Worm (Caenorhabditis elegans) whole organism, L2 larva: Measurements from ENCODE around the gene R07B7.10.

ENCODE experiments used
- C34F6.9 ChIP-seq: fragments of 150-350 bp; optimal IDR thresholded peaks from 2 replicates; lab custom pipeline; 2014; ENCODE audit warnings: missing biosample characterization, missing genetic modification characterization
- F13H6.1 ChIP-seq: sonication (generic microtip); optimal IDR thresholded peaks from 2 replicates; lab custom pipeline; 2016; ENCODE audit warnings: missing genetic modification characterization, missing compliant biosample characterization
- R02D3.7 ChIP-seq: fragments of 150-350 bp; optimal IDR thresholded peaks from 2 replicates; lab custom pipeline; 2014; ENCODE audit warnings: missing biosample characterization, missing genetic modification characterization
- Y55F3AM.14 ChIP-seq: fragments of 200-800 bp; sonication (Bioruptor generic); optimal IDR thresholded peaks from 2 replicates; lab custom pipeline; 2018; ENCODE audit warnings: mild to moderate bottlenecking, missing genetic modification characterization, missing compliant biosample characterization
- ZK546.5 ChIP-seq: sonication (generic microtip); optimal IDR thresholded peaks from 2 replicates; lab custom pipeline; 2017; ENCODE audit warnings: missing biosample characterization, missing genetic modification characterization
- alr-1 ChIP-seq: fragments of 150-350 bp; optimal IDR thresholded peaks from 2 replicates; lab custom pipeline; 2014; ENCODE audit warnings: missing biosample characterization, missing genetic modification characterization
- aly-2 ChIP-seq: fragments of 150-350 bp; optimal IDR thresholded peaks from 2 replicates; lab custom pipeline; 2014; ENCODE audit warnings: missing biosample characterization, missing genetic modification characterization
- ama-1 ChIP-seq: fragments of 150-350 bp; optimal IDR thresholded peaks from 2 replicates; lab custom pipeline; 2018; ENCODE audit warnings: inconsistent platforms
- ceh-82 ChIP-seq: fragments of 150-350 bp; optimal IDR thresholded peaks from 2 replicates; lab custom pipeline; 2014; ENCODE audit warnings: missing biosample characterization, missing genetic modification characterization
- crh-2 ChIP-seq: sonication (generic microtip); optimal IDR thresholded peaks from 2 replicates; lab custom pipeline; 2017; ENCODE audit warnings: missing biosample characterization, missing genetic modification characterization
- dmd-4 ChIP-seq: sonication (generic microtip); optimal IDR thresholded peaks from 2 replicates; lab custom pipeline; 2017; ENCODE audit warnings: missing biosample characterization, missing genetic modification characterization
- egl-27 ChIP-seq: sonication (generic microtip); optimal IDR thresholded peaks from 3 replicates; lab custom pipeline; 2017; ENCODE audit warnings: missing biosample characterization, missing genetic modification reagents, missing genetic modification characterization
- elt-1 ChIP-seq: fragments of 150-350 bp; optimal IDR thresholded peaks from 2 replicates; lab custom pipeline; 2014; ENCODE audit warnings: missing biosample characterization, missing genetic modification characterization
- fos-1 ChIP-seq: fragments of 150-350 bp; optimal IDR thresholded peaks from 2 replicates; lab custom pipeline; 2014; ENCODE audit warnings: missing biosample characterization, missing genetic modification characterization
- gmeb-1 ChIP-seq: fragments of 150-350 bp; optimal IDR thresholded peaks from 2 replicates; lab custom pipeline; 2014; ENCODE audit warnings: missing biosample characterization, missing genetic modification characterization
- lin-11 ChIP-seq: fragments of 150-350 bp; sonication (generic microtip); optimal IDR thresholded peaks from 2 replicates; lab custom pipeline; 2014; ENCODE audit warnings: missing biosample characterization, missing genetic modification characterization, inconsistent platforms, mixed read lengths
- lin-13 ChIP-seq: fragments of 150-350 bp; optimal IDR thresholded peaks from 2 replicates; lab custom pipeline; 2014; ENCODE audit warnings: missing biosample characterization, missing genetic modification reagents, missing genetic modification characterization
- lin-39 ChIP-seq: fragments of 150-350 bp; optimal IDR thresholded peaks from 2 replicates; lab custom pipeline; 2014; ENCODE audit warnings: missing biosample characterization, missing genetic modification reagents, missing genetic modification characterization
- lsy-2 ChIP-seq, 2 experiments: fragments of 150-350 bp in 1 of 2; sonication (generic microtip) in 1 of 2; optimal IDR thresholded peaks; 2 replicates each; lab custom pipeline; 2014 to 2017; ENCODE audit warnings: missing biosample characterization in 2 of 2, missing genetic modification characterization in 2 of 2
- mab-5 ChIP-seq: fragments of 150-350 bp; optimal IDR thresholded peaks from 2 replicates; lab custom pipeline; 2014; ENCODE audit warnings: missing biosample characterization, missing genetic modification characterization
- mbf-1 ChIP-seq: sonication (generic microtip); optimal IDR thresholded peaks from 2 replicates; lab custom pipeline; 2017; ENCODE audit warnings: missing biosample characterization, missing genetic modification characterization
- nhr-10 ChIP-seq: sonication (generic microtip); optimal IDR thresholded peaks from 2 replicates; lab custom pipeline; 2017; ENCODE audit warnings: missing biosample characterization, missing genetic modification characterization
- nhr-11 ChIP-seq: fragments of 150-350 bp; optimal IDR thresholded peaks from 2 replicates; lab custom pipeline; 2014; ENCODE audit warnings: missing biosample characterization, missing genetic modification characterization
- nhr-12 ChIP-seq: fragments of 150-350 bp; optimal IDR thresholded peaks from 2 replicates; lab custom pipeline; 2014; ENCODE audit warnings: missing biosample characterization, missing genetic modification characterization
- nhr-129 ChIP-seq: fragments of 150-350 bp; optimal IDR thresholded peaks from 2 replicates; lab custom pipeline; 2014; ENCODE audit warnings: missing biosample characterization, missing genetic modification characterization
- nhr-21 ChIP-seq: fragments of 150-350 bp; optimal IDR thresholded peaks from 2 replicates; lab custom pipeline; 2014; ENCODE audit warnings: missing biosample characterization, missing genetic modification characterization
- nhr-23 ChIP-seq: fragments of 150-350 bp; optimal IDR thresholded peaks from 2 replicates; lab custom pipeline; 2014; ENCODE audit warnings: missing biosample characterization, missing genetic modification reagents, missing genetic modification characterization
- nhr-237 ChIP-seq: fragments of 150-350 bp; optimal IDR thresholded peaks from 2 replicates; lab custom pipeline; 2014; ENCODE audit warnings: missing biosample characterization, missing genetic modification characterization
- nhr-25 ChIP-seq: fragments of 150-350 bp; sonication (generic microtip); optimal IDR thresholded peaks from 3 replicates; lab custom pipeline; 2014; ENCODE audit warnings: missing biosample characterization, missing genetic modification characterization
- nhr-6 ChIP-seq: fragments of 150-350 bp; optimal IDR thresholded peaks from 2 replicates; lab custom pipeline; 2014; ENCODE audit warnings: missing biosample characterization, missing genetic modification characterization
- nhr-77 ChIP-seq: fragments of 150-350 bp; optimal IDR thresholded peaks from 2 replicates; lab custom pipeline; 2014; ENCODE audit warnings: missing biosample characterization, missing genetic modification characterization
- peb-1 ChIP-seq: fragments of 150-350 bp; optimal IDR thresholded peaks from 2 replicates; lab custom pipeline; 2014; ENCODE audit warnings: missing biosample characterization, missing genetic modification characterization
- skn-1 ChIP-seq: sonication (generic microtip); optimal IDR thresholded peaks from 2 replicates; lab custom pipeline; 2017; ENCODE audit warnings: missing biosample characterization, missing genetic modification characterization
- sma-3 ChIP-seq: sonication (generic microtip); optimal IDR thresholded peaks from 2 replicates; lab custom pipeline; 2016; ENCODE audit warnings: missing genetic modification reagents, missing genetic modification characterization, missing compliant biosample characterization
- sma-9 ChIP-seq, 2 experiments: fragments of 150-350 bp in 1 of 2; sonication (generic microtip) in 1 of 2; optimal IDR thresholded peaks; 2 replicates each; lab custom pipeline; 2014 to 2016; ENCODE audit warnings: missing genetic modification characterization in 2 of 2, mild to moderate bottlenecking in 1 of 2, missing biosample characterization in 1 of 2, missing compliant biosample characterization in 1 of 2, missing genetic modification reagents in 1 of 2, moderate library complexity in 1 of 2
- snpc-4 ChIP-seq: fragments of 150-350 bp; optimal IDR thresholded peaks from 2 replicates; lab custom pipeline; 2014; ENCODE audit warnings: missing biosample characterization, missing genetic modification characterization
- unc-39 ChIP-seq: fragments of 150-350 bp; optimal IDR thresholded peaks from 2 replicates; lab custom pipeline; 2014; ENCODE audit warnings: missing biosample characterization, missing genetic modification characterization
- unc-55 ChIP-seq: fragments of 150-350 bp; sonication (generic microtip); optimal IDR thresholded peaks from 3 replicates; lab custom pipeline; 2014; ENCODE audit warnings: missing biosample characterization, missing genetic modification reagents, missing genetic modification characterization
- unc-62 ChIP-seq: fragments of 150-350 bp; optimal IDR thresholded peaks from 2 replicates; lab custom pipeline; 2014; ENCODE audit warnings: missing biosample characterization, missing genetic modification reagents, missing genetic modification characterization
- zag-1 ChIP-seq: fragments of 150-350 bp; optimal IDR thresholded peaks from 2 replicates; lab custom pipeline; 2014; ENCODE audit warnings: missing biosample characterization, missing genetic modification characterization
- ztf-1 ChIP-seq: fragments of 200-800 bp; sonication (Bioruptor generic); conservative IDR thresholded peaks from 2 replicates; pipeline ENCODE4 v1.3.6; 2022; ENCODE audit warnings: missing genetic modification characterization, missing compliant biosample characterization
- ztf-11 ChIP-seq: sonication (generic microtip); optimal IDR thresholded peaks from 2 replicates; lab custom pipeline; 2017; ENCODE audit warnings: missing biosample characterization, missing genetic modification characterization
- ztf-4 ChIP-seq: fragments of 150-350 bp; optimal IDR thresholded peaks from 2 replicates; lab custom pipeline; 2014; ENCODE audit warnings: missing biosample characterization, missing genetic modification characterization

R07B7.10 gene

DNA sequence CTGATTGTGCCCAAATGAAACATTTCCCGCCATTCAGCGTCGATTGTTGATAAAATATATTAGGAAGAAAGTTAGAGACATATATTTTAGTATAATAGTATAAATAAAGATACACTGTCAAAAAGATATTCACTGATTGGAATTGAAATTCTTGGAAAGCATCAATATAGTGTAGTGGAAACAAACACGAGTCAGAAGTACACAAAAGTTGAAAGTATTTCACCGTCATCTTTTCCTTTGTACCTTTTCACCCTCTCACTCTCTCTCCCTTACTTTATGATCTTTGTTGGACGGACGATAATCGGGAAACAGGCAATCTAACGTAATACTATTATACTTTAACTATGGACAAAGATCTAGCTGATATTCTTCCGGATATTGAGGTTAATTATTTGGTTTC is 11.0 kb downstream of the R07B7.10 start, which contains the start of gene nhr-208:
TSS of gene nhr-208 (plus strand) at position 288 of the 400 bp plus-strand sequence.
- TF ChIP-seq nhr-12 (tag; lab: Kevin White, UChicago) (no peak), sma-9 (GFP tag; optimal IDR thresholded peaks at IDR 0.05; lab: Kevin White, UChicago) (peak; percentile 11), sma-9 (tag; optimal IDR thresholded peaks at IDR 0.05; lab: Kevin White, UChicago) (no peak), fos-1 (tag; lab: Kevin White, UChicago) (peak; percentile 11)
- TF ChIP-seq, all 48 proteins: peak for 2

DNA sequence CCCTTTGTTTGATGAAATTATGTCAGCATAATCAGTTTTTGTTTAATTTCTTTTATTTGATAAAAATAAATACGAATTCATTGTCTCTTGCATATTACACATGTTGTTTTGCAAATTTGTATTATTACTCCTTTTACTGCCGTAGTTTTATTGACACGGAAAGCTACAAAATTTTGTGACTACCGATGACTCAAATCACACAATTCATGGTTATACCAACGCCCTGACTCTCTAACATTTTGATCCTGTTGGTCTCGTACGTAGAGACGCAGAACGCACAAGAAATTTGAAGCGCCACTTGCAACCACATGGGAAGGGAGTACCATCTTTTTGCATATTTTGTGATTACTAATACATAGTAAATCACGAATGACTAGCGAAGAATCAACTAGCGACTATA is 12.8 kb downstream of the R07B7.10 start, which contains the start of gene nhr-207:
TSS of gene nhr-207 (plus strand) at position 282 of the 400 bp plus-strand sequence.
- peak; percentile 60 for TF ChIP-seq sma-9 (GFP tag; optimal IDR thresholded peaks at IDR 0.05; lab: Kevin White, UChicago)
- TF ChIP-seq sma-9 (tag; optimal IDR thresholded peaks at IDR 0.05; lab: Kevin White, UChicago): no peak
- no peak for TF ChIP-seq skn-1 (tag; lab: Kevin White, UChicago)
- TF ChIP-seq ztf-11 (tag; lab: Kevin White, UChicago): no peak
- TF ChIP-seq fos-1 (tag; lab: Kevin White, UChicago): peak; percentile 72
- TF ChIP-seq nhr-129 (tag; lab: Kevin White, UChicago): peak; percentile 9
- TF ChIP-seq nhr-11: no peak

DNA sequence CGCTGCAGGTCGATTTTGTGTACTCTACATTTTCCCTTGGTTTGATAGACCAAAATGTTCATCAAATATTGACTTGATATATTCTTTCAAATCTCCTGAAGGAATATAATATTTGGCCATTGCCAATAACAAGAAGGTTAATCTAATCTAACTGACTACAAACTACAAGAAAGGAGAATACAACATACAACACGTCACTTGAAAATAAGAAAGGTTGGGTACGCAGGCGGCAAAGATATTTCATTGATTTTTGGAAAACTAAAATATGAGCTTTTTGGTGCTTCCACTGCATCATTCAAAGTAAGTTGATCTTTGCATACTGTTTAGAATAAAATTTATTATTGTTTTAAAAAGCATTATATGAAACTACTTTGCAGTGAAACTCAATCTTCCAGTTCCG is 15.1 kb downstream of the R07B7.10 start, which contains the start of gene nhr-209:
TSS of gene nhr-209 (plus strand) at position 27 of the 400 bp plus-strand sequence.
- TF ChIP-seq snpc-4 (no peak), nhr-21 (tag; lab: Kevin White, UChicago) (no peak), nhr-23 (tag; lab: Kevin White, UChicago) (no peak), fos-1 (tag; lab: Kevin White, UChicago) (no peak), ZK546.5 (tag; lab: Kevin White, UChicago) (no peak), skn-1 (tag; lab: Kevin White, UChicago) (no peak), crh-2 (tag; lab: Kevin White, UChicago) (no peak), dmd-4 (no peak), Y55F3AM.14 (no peak), sma-3 (GFP tag; lab: Kevin White, UChicago) (no peak), unc-55 (GFP tag; lab: Kevin White, UChicago) (no peak), R02D3.7 (no peak), zag-1 (tag; lab: Kevin White, UChicago) (no peak), ama-1 (no peak), egl-27 (no peak), sma-9 (GFP tag; optimal IDR thresholded peaks at IDR 0.05; lab: Kevin White, UChicago) (no peak), sma-9 (tag; optimal IDR thresholded peaks at IDR 0.05; lab: Kevin White, UChicago) (no peak)

DNA sequence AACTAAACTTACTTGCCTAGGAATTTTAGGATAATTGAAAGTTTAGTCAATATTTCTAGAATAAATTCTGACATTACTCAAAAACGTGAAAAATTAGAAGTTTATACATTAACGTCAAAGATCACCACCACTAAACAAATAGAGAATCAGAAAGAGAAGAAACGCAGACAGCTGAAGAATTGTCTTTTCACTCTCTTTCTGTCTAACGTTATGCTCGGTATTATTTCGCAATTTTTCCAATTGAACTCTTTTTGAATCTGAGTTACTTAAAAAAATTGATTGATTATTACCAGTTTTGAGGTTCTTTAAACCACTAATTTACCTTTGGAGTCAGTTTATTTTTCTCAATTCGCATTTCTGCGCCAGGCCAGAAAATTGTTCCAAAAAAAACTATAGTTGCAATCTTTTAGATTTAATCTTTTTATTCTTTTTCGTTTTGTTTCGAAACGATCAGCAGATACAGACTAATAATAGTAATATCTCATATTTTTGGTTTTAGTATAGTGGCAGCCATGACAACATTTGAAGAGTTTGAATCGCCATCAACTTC is 17.9 kb downstream of the R07B7.10 start, which contains the start of gene nhr-154:
TSS of gene nhr-154 (plus strand) at position 500 of the 550 bp plus-strand sequence.
- TF ChIP-seq aly-2 (tag; lab: Kevin White, UChicago) (no peak), C34F6.9 (peak; percentile 65), mab-5 (tag; lab: Kevin White, UChicago) (no peak), gmeb-1 (tag; lab: Kevin White, UChicago) (no peak), lin-11 (no peak), elt-1 (tag; lab: Kevin White, UChicago) (no peak), ZK546.5 (tag; lab: Kevin White, UChicago) (no peak), lin-39 (tag; lab: Kevin White, UChicago) (no peak), egl-27 (no peak), unc-55 (GFP tag; lab: Kevin White, UChicago) (peak; percentile 74), snpc-4 (no peak), nhr-21 (tag; lab: Kevin White, UChicago) (no peak), fos-1 (tag; lab: Kevin White, UChicago) (peak; percentile 23), peb-1 (tag; lab: Kevin White, UChicago) (no peak), alr-1 (no peak), sma-3 (GFP tag; lab: Kevin White, UChicago) (no peak), nhr-23 (tag; lab: Kevin White, UChicago) (no peak), F13H6.1 (tag; lab: Kevin White, UChicago) (no peak), ztf-1 (GFP tag; lab: Robert Waterston, UW) (no peak), nhr-6 (tag; lab: Kevin White, UChicago) (no peak), ztf-11 (tag; lab: Kevin White, UChicago) (no peak), unc-62 (GFP tag; lab: Kevin White, UChicago) (no peak), R02D3.7 (no peak), sma-9 (GFP tag; optimal IDR thresholded peaks at IDR 0.05; lab: Kevin White, UChicago) (peak; percentile 72), sma-9 (tag; optimal IDR thresholded peaks at IDR 0.05; lab: Kevin White, UChicago) (no peak), ceh-82 (tag; lab: Kevin White, UChicago) (no peak), lsy-2 (tag; optimal IDR thresholded peaks at IDR 0.05; lab: Kevin White, UChicago) (peak in 1 of 2 experiments; percentile 50), crh-2 (tag; lab: Kevin White, UChicago) (peak; percentile 42), unc-39 (no peak), nhr-10 (no peak), nhr-12 (tag; lab: Kevin White, UChicago) (no peak), nhr-129 (tag; lab: Kevin White, UChicago) (peak; percentile 25), mbf-1 (tag; lab: Kevin White, UChicago) (no peak), nhr-237 (tag; lab: Kevin White, UChicago) (no peak), dmd-4 (no peak), Y55F3AM.14 (no peak), nhr-77 (tag; lab: Kevin White, UChicago) (no peak), ztf-4 (no peak), nhr-25 (peak; percentile 22), nhr-11 (no peak), zag-1 (tag; lab: Kevin White, UChicago) (no peak), lin-13 (GFP tag; lab: Kevin White, UChicago) (no peak), skn-1 (tag; lab: Kevin White, UChicago) (peak; percentile 45)
